Fruit fly (Drosophila melanogaster) whole organism, prepupa: ENCODE results near the gene CG5989.

Experiments
- Ets96B ChIP-seq: fragments of 200-800 bp; optimal IDR thresholded peaks from 2 replicates; lab custom pipeline; 2019; ENCODE audit warnings: missing biosample characterization, mild to moderate bottlenecking, missing genetic modification characterization, moderate library complexity
- Sox15 ChIP-seq: fragments of 200-800 bp; sonication (Bioruptor generic); optimal IDR thresholded peaks from 3 replicates; lab custom pipeline; 2016; ENCODE audit warnings: missing biosample characterization, missing genetic modification characterization
- salr ChIP-seq, 2 experiments: fragments of 200-800 bp; sonication (Bioruptor generic); optimal IDR thresholded peaks; 3 replicates each; lab custom pipeline; 2016 to 2018; ENCODE audit warnings: missing biosample characterization in 2 of 2, missing genetic modification characterization in 2 of 2, mild to moderate bottlenecking in 1 of 2

DNA sequence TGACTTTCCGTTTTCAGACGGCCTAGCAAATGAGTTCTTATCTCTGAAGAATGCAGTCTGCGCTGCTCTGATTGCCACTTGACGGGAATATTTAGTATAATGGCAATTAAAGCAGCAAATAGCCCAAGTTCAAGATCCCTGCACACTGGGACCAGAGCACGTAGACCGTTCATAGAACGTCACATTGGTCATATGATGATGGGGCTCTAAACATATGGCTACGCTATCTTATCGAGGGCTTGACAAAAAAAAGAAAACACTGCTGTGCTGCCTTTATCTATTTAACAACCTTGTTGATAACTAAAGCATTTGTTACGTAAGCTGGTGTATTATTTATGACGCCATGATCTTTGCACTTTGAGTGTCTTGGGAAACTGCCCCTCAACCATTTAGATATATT lies 23.2 kb downstream of the CG5989 start:
- TF ChIP-seq salr (GFP tag; optimal IDR thresholded peaks at IDR 0.05; lab: Kevin White, UChicago) = no peak
- no peak for TF ChIP-seq Sox15 (GFP tag; lab: Kevin White, UChicago)
- TF ChIP-seq Ets96B (tag; lab: Kevin White, UChicago) = no peak
